Worm (Caenorhabditis elegans) whole organism, early embryonic: ENCODE results near the gene R02D1.2.
"Not testable (repeated sequence)": the region's sequence is repeated elsewhere in the genome, so short reads cannot be mapped to it uniquely, and the experiment has no call there.

ENCODE experiments used
- B0310.2 ChIP-seq: sonication (generic microtip); optimal IDR thresholded peaks from 2 replicates; lab custom pipeline; 2016; ENCODE audit warnings: mild to moderate bottlenecking, missing genetic modification characterization, missing compliant biosample characterization
- F13C5.2 ChIP-seq: sonication (generic microtip); optimal IDR thresholded peaks from 2 replicates; lab custom pipeline; 2017; ENCODE audit warnings: mild to moderate bottlenecking, missing genetic modification characterization, inconsistent platforms, missing compliant biosample characterization
- aly-1 ChIP-seq: sonication (generic microtip); optimal IDR thresholded peaks from 2 replicates; lab custom pipeline; 2016; ENCODE audit warnings: missing genetic modification characterization, missing compliant biosample characterization
- ama-1 ChIP-seq: fragments of 150-350 bp; optimal IDR thresholded peaks from 2 replicates; lab custom pipeline; 2014
- ceh-13 ChIP-seq: fragments of 200-800 bp; sonication (Bioruptor generic); optimal IDR thresholded peaks from 2 replicates; lab custom pipeline; 2018; ENCODE audit warnings: mild to moderate bottlenecking, missing genetic modification characterization, missing compliant biosample characterization
- ceh-36 ChIP-seq: sonication (generic microtip); optimal IDR thresholded peaks from 2 replicates; lab custom pipeline; 2016; ENCODE audit warnings: missing genetic modification characterization, inconsistent platforms, missing compliant biosample characterization
- ets-7 ChIP-seq: sonication (generic microtip); optimal IDR thresholded peaks from 2 replicates; lab custom pipeline; 2016; ENCODE audit warnings: missing genotype, missing genetic modification characterization, missing compliant biosample characterization
- flt-1 ChIP-seq: fragments of 200-800 bp; sonication (Bioruptor generic); IDR thresholded peaks from 2 replicates; pipeline ENCODE4 v1.3.6; 2022; ENCODE audit warnings: missing genetic modification characterization, missing compliant biosample characterization
- hmbx-1 ChIP-seq: sonication (generic microtip); optimal IDR thresholded peaks from 2 replicates; lab custom pipeline; 2016; ENCODE audit warnings: mild to moderate bottlenecking, missing genetic modification characterization, missing compliant biosample characterization
- hmg-4 ChIP-seq: fragments of 200-800 bp; sonication (Bioruptor generic); optimal IDR thresholded peaks from 2 replicates; lab custom pipeline; 2018; ENCODE audit warnings: mild to moderate bottlenecking, missing genetic modification characterization, missing compliant biosample characterization
- hnd-1 ChIP-seq: sonication (generic microtip); optimal IDR thresholded peaks from 2 replicates; lab custom pipeline; 2016; ENCODE audit warnings: missing genetic modification characterization, missing compliant biosample characterization
- pes-1 ChIP-seq: fragments of 200-800 bp; sonication (Bioruptor generic); IDR thresholded peaks from 2 replicates; pipeline ENCODE4 v1.3.6; 2022; ENCODE audit warnings: missing genetic modification reagents, missing genetic modification characterization, missing compliant biosample characterization
- scrt-1 ChIP-seq: fragments of 200-800 bp; sonication (Bioruptor generic); IDR thresholded peaks from 2 replicates; pipeline ENCODE4 v1.3.6; 2022; ENCODE audit warnings: missing genetic modification characterization, missing compliant biosample characterization
- sea-1 ChIP-seq: fragments of 200-800 bp; sonication (Bioruptor generic); conservative IDR thresholded peaks from 2 replicates; pipeline ENCODE4 v1.3.6; 2022; ENCODE audit warnings: missing genetic modification characterization, missing compliant biosample characterization
- tbx-11 ChIP-seq: fragments of 200-800 bp; sonication (Bioruptor generic); IDR thresholded peaks from 2 replicates; pipeline ENCODE4 v1.3.6; 2022; ENCODE audit warnings: missing genetic modification characterization, missing compliant biosample characterization
- tbx-37 ChIP-seq: fragments of 200-800 bp; sonication (Bioruptor generic); conservative IDR thresholded peaks from 2 replicates; pipeline ENCODE4 v1.3.6; 2022; ENCODE audit warnings: missing genetic modification reagents, missing genetic modification characterization, missing compliant biosample characterization
- tra-4 ChIP-seq: sonication (generic microtip); optimal IDR thresholded peaks from 2 replicates; lab custom pipeline; 2017; ENCODE audit warnings: missing genetic modification characterization, missing compliant biosample characterization

Gene R02D1.2

ce11 chrV:4295920-4296319, 26.7 kb downstream of the R02D1.2 start, which contains the start of gene F47D2.11:
Gene F47D2.11 (minus strand): TSS chrV:4296020.
- TF ChIP-seq flt-1 (GFP tag; lab: Robert Waterston, UW) (no peak), hnd-1 (tag; lab: Kevin White, UChicago) (no peak), F13C5.2 (tag; lab: Kevin White, UChicago) (no peak), B0310.2 (no peak), ceh-36 (tag; lab: Kevin White, UChicago) (no peak), hmbx-1 (tag; lab: Kevin White, UChicago) (no peak), tbx-37 (GFP tag; lab: Robert Waterston, UW) (no peak), ceh-13 (no peak), sea-1 (GFP tag; lab: Robert Waterston, UW) (no peak), tbx-11 (no peak), pes-1 (no peak)

ce11 chrV:4293425-4293824, 29.2 kb downstream of the R02D1.2 start, which contains the start of gene srh-194:
Gene srh-194 (minus strand): TSS chrV:4293525.
- not testable (repeated sequence) for TF ChIP-seq scrt-1 (GFP tag; lab: Robert Waterston, UW); aly-1; sea-1 (GFP tag; lab: Robert Waterston, UW)

ce11 chrV:4290093-4290492, 32.5 kb downstream of the R02D1.2 start, which contains the start of gene srh-193:
Gene srh-193 (minus strand): TSS chrV:4290193.
- TF ChIP-seq B0310.2; tbx-37 (GFP tag; lab: Robert Waterston, UW); sea-1 (GFP tag; lab: Robert Waterston, UW): not testable (repeated sequence)

ce11 chrV:4284737-4285136, 37.9 kb downstream of the R02D1.2 start, which contains the start of gene srt-19:
Gene srt-19 (plus strand): TSS chrV:4285037.
- not testable (repeated sequence) for TF ChIP-seq tbx-37 (GFP tag; lab: Robert Waterston, UW); tra-4 (tag; lab: Kevin White, UChicago); B0310.2

- TF ChIP-seq ets-7; F13C5.2 (tag; lab: Kevin White, UChicago); tbx-11: not testable (repeated sequence)
Observed at ce11 chrV:4281699-4282098, 40.9 kb downstream of the R02D1.2 start, which contains the start of gene srt-37. Gene srt-37 (minus strand): TSS chrV:4281799.

- not testable (repeated sequence) for TF ChIP-seq F13C5.2 (tag; lab: Kevin White, UChicago); hmg-4 (GFP tag; lab: Kevin White, UChicago); ceh-36 (tag; lab: Kevin White, UChicago)
Observed at ce11 chrV:4278735-4279134, 43.9 kb downstream of the R02D1.2 start, which contains the start of gene srt-20. Gene srt-20 (minus strand): TSS chrV:4278835.

ce11 chrV:4273372-4273771, 49.2 kb downstream of the R02D1.2 start:
- TF ChIP-seq ceh-36 (tag; lab: Kevin White, UChicago) (no peak), scrt-1 (GFP tag; lab: Robert Waterston, UW) (no peak), ama-1 (lab: Kevin White, UChicago) (no peak), tbx-37 (GFP tag; lab: Robert Waterston, UW) (no peak), tbx-11 (no peak), tra-4 (tag; lab: Kevin White, UChicago) (no peak), hmg-4 (GFP tag; lab: Kevin White, UChicago) (no peak), hmbx-1 (tag; lab: Kevin White, UChicago) (no peak), flt-1 (GFP tag; lab: Robert Waterston, UW) (no peak)

ce11 chrV:4271258-4271657, 51.3 kb downstream of the R02D1.2 start, which contains the start of gene srt-38:
Gene srt-38 (minus strand): TSS chrV:4271358.
- not testable (repeated sequence) for TF ChIP-seq B0310.2; ets-7; F13C5.2 (tag; lab: Kevin White, UChicago)
